Fruit fly (Drosophila melanogaster): ENCODE results near the gene CG2750.

- TF ChIP-seq insv (optimal IDR thresholded peaks at IDR 0.05) (no peak), ttk (optimal IDR thresholded peaks at IDR 0.05) (no peak), Sin3A (optimal IDR thresholded peaks at IDR 0.05) (no peak), h (optimal IDR thresholded peaks at IDR 0.05) (no peak)
Measured at dm6 chrX:12075569-12075968, 31.4 kb upstream of the CG2750 start.
